Worm (Caenorhabditis elegans) whole organism, L1 larva: ENCODE measurements around the gene ZC239.14.
A peak's percentile ranks its signal among the peaks of the same experiment; 100 is the strongest.

Experiments used
- C16A3.4 ChIP-seq: fragments of 150-350 bp; optimal IDR thresholded peaks from 2 replicates; lab custom pipeline; 2014; ENCODE audit warnings: missing biosample characterization, missing genetic modification characterization
- alr-1 ChIP-seq: fragments of 200-800 bp; sonication (Bioruptor generic); optimal IDR thresholded peaks from 2 replicates; lab custom pipeline; 2018; ENCODE audit warnings: borderline replicate concordance, mild to moderate bottlenecking, missing genetic modification characterization, missing compliant biosample characterization
- aly-2 ChIP-seq: fragments of 150-350 bp; optimal IDR thresholded peaks from 2 replicates; lab custom pipeline; 2014; ENCODE audit warnings: missing biosample characterization, missing genetic modification characterization
- ama-1 ChIP-seq: fragments of 150-350 bp; optimal IDR thresholded peaks from 2 replicates; lab custom pipeline; 2014
- blmp-1 ChIP-seq: fragments of 150-350 bp; optimal IDR thresholded peaks from 2 replicates; lab custom pipeline; 2014; ENCODE audit warnings: missing biosample characterization, missing genetic modification characterization
- ceh-63 ChIP-seq: fragments of 200-800 bp; sonication (Bioruptor generic); optimal IDR thresholded peaks from 2 replicates; lab custom pipeline; 2018; ENCODE audit warnings: mild to moderate bottlenecking, missing genetic modification characterization, missing compliant biosample characterization
- ceh-8 ChIP-seq: fragments of 200-800 bp; sonication (Bioruptor generic); optimal IDR thresholded peaks from 2 replicates; lab custom pipeline; 2018; ENCODE audit warnings: mild to moderate bottlenecking, missing genetic modification characterization, moderate library complexity, missing compliant biosample characterization
- ceh-82 ChIP-seq, 3 experiments: fragments of 150-350 bp in 1 of 3; sonication (generic microtip) in 2 of 3; optimal IDR thresholded peaks; 2 replicates each; lab custom pipeline; 2014 to 2017; ENCODE audit warnings: missing biosample characterization in 3 of 3, missing genetic modification characterization in 3 of 3
- ceh-88 ChIP-seq: fragments of 200-800 bp; sonication (Bioruptor generic); IDR thresholded peaks from 2 replicates; pipeline ENCODE4 v1.3.6; 2022; ENCODE audit warnings: missing genetic modification characterization, missing compliant biosample characterization
- ces-1 ChIP-seq: fragments of 150-350 bp; optimal IDR thresholded peaks from 2 replicates; lab custom pipeline; 2014; ENCODE audit warnings: missing biosample characterization, missing genetic modification reagents, missing genetic modification characterization
- dsc-1 ChIP-seq: sonication (generic microtip); optimal IDR thresholded peaks from 2 replicates; lab custom pipeline; 2016; ENCODE audit warnings: mild to moderate bottlenecking, missing genetic modification characterization, missing compliant biosample characterization
- efl-1 ChIP-seq, 4 experiments: fragments of 150-350 bp; optimal IDR thresholded peaks in 3 of 4; peaks in 1 of 4; 1 replicate in 1 of 4; 2 replicates in 3 of 4; lab custom pipeline; 2014; ENCODE audit warnings: missing biosample characterization in 2 of 4, missing genetic modification characterization in 2 of 4, missing genetic modification reagents in 2 of 4
- egl-27 ChIP-seq, 2 experiments: fragments of 150-350 bp in 1 of 2; sonication (generic microtip); optimal IDR thresholded peaks; 3 replicates each; lab custom pipeline; 2017 to 2018; ENCODE audit warnings: missing biosample characterization in 2 of 2, missing genetic modification characterization in 2 of 2, missing genetic modification reagents in 2 of 2
- elt-2 ChIP-seq: sonication (generic microtip); optimal IDR thresholded peaks from 2 replicates; lab custom pipeline; 2016; ENCODE audit warnings: missing genetic modification characterization, mild to moderate bottlenecking, inconsistent platforms, missing compliant biosample characterization, missing genetic modification reagents
- elt-3 ChIP-seq, 6 experiments: fragments of 150-350 bp in 1 of 6; sonication (generic microtip); optimal IDR thresholded peaks; 2 replicates each; lab custom pipeline; 2017 to 2018; ENCODE audit warnings: missing biosample characterization in 6 of 6, missing genetic modification characterization in 6 of 6, inconsistent platforms in 1 of 6
- ets-5 ChIP-seq: fragments of 200-800 bp; sonication (Bioruptor generic); IDR thresholded peaks from 2 replicates; pipeline ENCODE4 v1.3.6; 2022; ENCODE audit warnings: missing genetic modification characterization, missing compliant biosample characterization
- fkh-8 ChIP-seq: sonication (generic microtip); optimal IDR thresholded peaks from 2 replicates; lab custom pipeline; 2016; ENCODE audit warnings: mild to moderate bottlenecking, missing genetic modification characterization, missing compliant biosample characterization
- fos-1 ChIP-seq: fragments of 150-350 bp; optimal IDR thresholded peaks from 2 replicates; lab custom pipeline; 2014; ENCODE audit warnings: missing biosample characterization, missing genetic modification characterization
- isw-1 ChIP-seq: fragments of 200-800 bp; sonication (Bioruptor generic); IDR thresholded peaks from 2 replicates; pipeline ENCODE4 v1.3.6; 2022; ENCODE audit warnings: missing genetic modification characterization, missing compliant biosample characterization
- lin-13 ChIP-seq: fragments of 150-350 bp; optimal IDR thresholded peaks from 2 replicates; lab custom pipeline; 2014; ENCODE audit warnings: missing biosample characterization, missing genetic modification reagents, missing genetic modification characterization
- lin-35 ChIP-seq, 2 experiments: fragments of 150-350 bp; optimal IDR thresholded peaks; 2 replicates each; lab custom pipeline; 2014; ENCODE audit warnings: missing biosample characterization in 2 of 2, missing genetic modification characterization in 2 of 2, missing genetic modification reagents in 2 of 2
- lin-39 ChIP-seq: fragments of 150-350 bp; optimal IDR thresholded peaks from 2 replicates; lab custom pipeline; 2014; ENCODE audit warnings: missing biosample characterization, missing genetic modification reagents, missing genetic modification characterization
- lsy-2 ChIP-seq, 2 experiments: fragments of 150-350 bp; optimal IDR thresholded peaks; 2 replicates each; lab custom pipeline; 2014; ENCODE audit warnings: missing biosample characterization in 2 of 2, missing genetic modification characterization in 2 of 2
- mab-9 ChIP-seq: fragments of 200-800 bp; sonication (Bioruptor generic); IDR thresholded peaks from 2 replicates; pipeline ENCODE4 v1.3.6; 2022; ENCODE audit warnings: missing genetic modification reagents, missing genetic modification characterization, missing compliant biosample characterization
- mdl-1 ChIP-seq, 2 experiments: fragments of 150-350 bp; optimal IDR thresholded peaks; 2 replicates each; lab custom pipeline; 2014 to 2017; ENCODE audit warnings: missing biosample characterization in 2 of 2, missing genetic modification characterization in 2 of 2, inconsistent platforms in 1 of 2
- mef-2 ChIP-seq: fragments of 150-350 bp; optimal IDR thresholded peaks from 2 replicates; lab custom pipeline; 2014; ENCODE audit warnings: missing biosample characterization, missing genetic modification characterization
- mep-1 ChIP-seq: fragments of 150-350 bp; optimal IDR thresholded peaks from 2 replicates; lab custom pipeline; 2014; ENCODE audit warnings: missing biosample characterization, missing genetic modification characterization
- nhr-12 ChIP-seq: sonication (generic microtip); optimal IDR thresholded peaks from 2 replicates; lab custom pipeline; 2017; ENCODE audit warnings: missing biosample characterization, missing genetic modification characterization
- nhr-19 ChIP-seq: fragments of 200-800 bp; sonication (Bioruptor generic); conservative IDR thresholded peaks from 2 replicates; pipeline ENCODE4 v1.3.6; 2022; ENCODE audit warnings: missing genetic modification characterization, missing compliant biosample characterization
- nhr-28 ChIP-seq: fragments of 150-350 bp; optimal IDR thresholded peaks from 2 replicates; lab custom pipeline; 2014; ENCODE audit warnings: missing biosample characterization, missing genetic modification characterization
- nhr-47 ChIP-seq: sonication (generic microtip); optimal IDR thresholded peaks from 2 replicates; lab custom pipeline; 2016; ENCODE audit warnings: mild to moderate bottlenecking, missing genetic modification characterization, moderate library complexity, missing compliant biosample characterization
- nhr-71 ChIP-seq: sonication (generic microtip); optimal IDR thresholded peaks from 2 replicates; lab custom pipeline; 2016; ENCODE audit warnings: mild to moderate bottlenecking, missing genetic modification characterization, moderate library complexity, missing compliant biosample characterization
- nhr-84 ChIP-seq: sonication (generic microtip); optimal IDR thresholded peaks from 2 replicates; lab custom pipeline; 2017; ENCODE audit warnings: missing biosample characterization, missing genetic modification characterization
- nhr-85 ChIP-seq: sonication (generic microtip); peaks from one replicate; lab custom pipeline; 2016; ENCODE audit warnings: missing genetic modification characterization, inconsistent platforms, missing compliant biosample characterization
- pag-3 ChIP-seq: sonication (generic microtip); optimal IDR thresholded peaks from 2 replicates; lab custom pipeline; 2017; ENCODE audit warnings: missing genetic modification characterization, mild to moderate bottlenecking, missing compliant biosample characterization, antibody characterized with exemption, borderline replicate concordance; ENCODE audit not compliant: insufficient read depth
- pax-3 ChIP-seq: fragments of 200-800 bp; sonication (Bioruptor generic); optimal IDR thresholded peaks from 2 replicates; lab custom pipeline; 2018; ENCODE audit warnings: mild to moderate bottlenecking, missing genetic modification characterization, moderate library complexity, missing compliant biosample characterization
- pqm-1 ChIP-seq: sonication (generic microtip); optimal IDR thresholded peaks from 3 replicates; lab custom pipeline; 2017; ENCODE audit warnings: missing biosample characterization, missing genetic modification characterization
- skn-1 ChIP-seq: fragments of 150-350 bp; optimal IDR thresholded peaks from 2 replicates; lab custom pipeline; 2014; ENCODE audit warnings: missing biosample characterization, missing genetic modification characterization
- snu-23 ChIP-seq: sonication (generic microtip); optimal IDR thresholded peaks from 2 replicates; lab custom pipeline; 2016; ENCODE audit warnings: missing genetic modification characterization, missing compliant biosample characterization
- sup-37 ChIP-seq: fragments of 200-800 bp; sonication (Bioruptor generic); optimal IDR thresholded peaks from 2 replicates; lab custom pipeline; 2018; ENCODE audit warnings: mild to moderate bottlenecking, missing genetic modification characterization, missing compliant biosample characterization
- swsn-7 ChIP-seq: sonication (generic microtip); optimal IDR thresholded peaks from 2 replicates; lab custom pipeline; 2016; ENCODE audit warnings: missing genetic modification characterization, missing compliant biosample characterization
- tbx-2 ChIP-seq: sonication (generic microtip); optimal IDR thresholded peaks from 2 replicates; lab custom pipeline; 2016; ENCODE audit warnings: missing genetic modification characterization, missing compliant biosample characterization
- unc-30 ChIP-seq: sonication (generic microtip); optimal IDR thresholded peaks from 2 replicates; lab custom pipeline; 2017; ENCODE audit warnings: missing biosample characterization, missing genetic modification characterization
- zip-4 ChIP-seq: fragments of 200-800 bp; sonication (Bioruptor generic); optimal IDR thresholded peaks from 2 replicates; lab custom pipeline; 2018; ENCODE audit warnings: mild to moderate bottlenecking, missing genetic modification characterization, moderate library complexity, missing compliant biosample characterization

Gene ZC239.14

DNA sequence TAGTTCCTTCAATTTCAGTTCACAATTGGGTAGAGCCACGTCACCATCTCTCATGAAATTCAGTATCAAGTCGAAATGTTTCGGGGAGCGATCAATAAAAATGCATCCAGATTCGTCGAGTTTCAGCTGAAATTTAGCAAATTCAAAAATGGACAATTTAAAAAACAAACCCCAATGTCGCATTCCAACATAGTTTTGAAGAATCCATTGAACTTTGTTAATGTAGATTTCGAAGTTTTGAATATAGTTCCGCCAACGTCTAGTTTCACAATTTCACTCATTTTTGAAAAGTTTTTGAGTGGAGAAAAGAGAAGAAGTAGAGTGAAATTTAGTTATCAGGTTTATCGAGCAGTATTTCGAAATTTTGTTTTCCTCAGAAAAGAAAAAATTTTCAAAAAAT is at the start of gene ZC239.14:
ZC239.14 (minus strand) TSS at position 305 of the 400 bp plus-strand sequence.
- TF ChIP-seq aly-2 (tag; lab: Kevin White, UChicago) = no peak
- TF ChIP-seq ama-1 (lab: Kevin White, UChicago) = no peak
- no peak for TF ChIP-seq elt-2 (tag; lab: Kevin White, UChicago)
- TF ChIP-seq pag-3 (tag; lab: Kevin White, UChicago) = no peak
- no peak for TF ChIP-seq ces-1 (GFP tag; lab: Kevin White, UChicago)
- no peak for TF ChIP-seq pax-3 (tag; lab: Kevin White, UChicago)
- TF ChIP-seq mdl-1 (tag; optimal IDR thresholded peaks at IDR 0.05; lab: Kevin White, UChicago) = no peak

ce11 chrII:3270598-3270997 is 48.8 kb upstream of the ZC239.14 start:
- TF ChIP-seq lsy-2 (tag; optimal IDR thresholded peaks at IDR 0.05; lab: Kevin White, UChicago) (no peak), fkh-8 (tag; lab: Kevin White, UChicago) (peak; percentile 4), lin-35 (GFP tag; optimal IDR thresholded peaks at IDR 0.05; lab: Kevin White, UChicago) (no peak), skn-1 (tag; lab: Kevin White, UChicago) (no peak), ceh-88 (GFP tag; lab: Robert Waterston, UW) (no peak), ceh-8 (no peak), fos-1 (tag; lab: Kevin White, UChicago) (no peak), unc-30 (tag; lab: Kevin White, UChicago) (peak; percentile 26), ces-1 (GFP tag; lab: Kevin White, UChicago) (no peak), sup-37 (GFP tag; lab: Kevin White, UChicago) (no peak), ceh-82 (tag; optimal IDR thresholded peaks at IDR 0.05; lab: Kevin White, UChicago) (no peak), elt-3 (tag; optimal IDR thresholded peaks at IDR 0.05; lab: Kevin White, UChicago) (no peak), nhr-71 (tag; lab: Kevin White, UChicago) (peak; percentile 27), nhr-47 (tag; lab: Kevin White, UChicago) (no peak), nhr-84 (no peak), dsc-1 (tag; lab: Kevin White, UChicago) (peak; percentile 59), mep-1 (peak; percentile 9), isw-1 (no peak), swsn-7 (tag; lab: Kevin White, UChicago) (no peak)

DNA sequence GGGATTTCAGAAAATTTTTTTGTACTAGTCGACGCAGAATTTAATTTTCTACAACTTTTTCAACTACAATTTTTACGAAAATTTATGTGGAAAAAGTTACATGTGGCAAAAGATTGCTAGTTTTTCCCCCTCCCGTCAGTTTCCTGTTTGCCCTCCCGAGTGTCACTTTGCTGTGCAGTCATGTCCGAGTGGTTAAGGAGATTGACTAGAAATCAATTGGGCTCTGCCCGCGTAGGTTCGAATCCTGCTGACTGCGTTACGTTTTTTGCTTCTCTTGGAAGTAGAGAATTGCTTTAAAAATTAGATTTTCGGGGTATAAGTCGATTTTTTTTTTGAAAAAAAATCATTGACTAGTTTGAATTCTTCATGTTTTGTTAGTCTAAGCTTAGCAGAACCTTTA is 46.0 kb upstream of the ZC239.14 start:
- TF ChIP-seq ceh-63 (GFP tag; lab: Kevin White, UChicago) = no peak
- TF ChIP-seq lsy-2 (tag; optimal IDR thresholded peaks at IDR 0.05; lab: Kevin White, UChicago) = peak in 1 of 2 experiments; percentile 10
- no peak for TF ChIP-seq pqm-1
- 0 out of 2 replicates have a peak, but pooled peaks have one; percentile 8 for TF ChIP-seq nhr-19 (GFP tag; lab: Robert Waterston, UW)
- peak; percentile 3 for TF ChIP-seq snu-23 (GFP tag; lab: Kevin White, UChicago)
- no peak for TF ChIP-seq nhr-12 (tag; lab: Kevin White, UChicago)
- no peak for TF ChIP-seq nhr-28
- no peak for TF ChIP-seq mab-9 (GFP tag; lab: Robert Waterston, UW)
- peak in 1 of 2 experiments; percentile 1 for TF ChIP-seq efl-1 (optimal IDR thresholded peaks at IDR 0.05; lab: Kevin White, UChicago)
- no peak for TF ChIP-seq efl-1 (GFP tag; optimal IDR thresholded peaks at IDR 0.05 in 1 of 2; lab: Kevin White, UChicago)
- TF ChIP-seq, all 84 proteins: peak for 4

ce11 chrII:3267365-3267764 is 45.5 kb upstream of the ZC239.14 start, which contains the start of gene F02E11.7:
F02E11.7 (plus strand) TSS chrII:3267665.
- TF ChIP-seq elt-2 (tag; lab: Kevin White, UChicago) (no peak), lin-35 (GFP tag; optimal IDR thresholded peaks at IDR 0.05; lab: Kevin White, UChicago) (no peak), fkh-8 (tag; lab: Kevin White, UChicago) (peak; percentile 11)

DNA sequence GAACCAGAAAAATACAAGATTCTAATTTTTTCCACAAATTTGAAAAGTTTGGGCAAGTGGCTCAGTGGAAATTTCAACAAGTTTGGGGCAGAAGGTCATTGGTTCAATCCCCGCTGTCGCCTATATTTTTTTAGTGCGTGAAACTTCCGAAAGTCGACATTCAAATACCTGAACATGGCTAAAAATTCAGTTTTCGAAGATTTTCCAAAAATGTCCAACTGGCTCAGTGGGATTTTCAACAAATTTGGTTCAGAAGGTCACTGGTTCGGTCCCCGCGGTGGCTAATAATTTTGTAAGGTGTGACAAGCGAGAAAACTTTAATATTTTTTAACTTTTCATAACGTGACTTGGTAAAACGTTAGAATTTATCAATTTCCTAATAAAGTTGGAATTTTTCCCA is 42.9 kb upstream of the ZC239.14 start:
- TF ChIP-seq ets-5 (no peak), lin-13 (no peak), nhr-71 (tag; lab: Kevin White, UChicago) (no peak), lin-39 (no peak), blmp-1 (tag; lab: Kevin White, UChicago) (no peak), zip-4 (GFP tag; lab: Kevin White, UChicago) (no peak), snu-23 (GFP tag; lab: Kevin White, UChicago) (no peak), ceh-63 (GFP tag; lab: Kevin White, UChicago) (no peak), C16A3.4 (tag; lab: Kevin White, UChicago) (no peak), nhr-85 (tag; lab: Kevin White, UChicago) (no peak), tbx-2 (tag; lab: Kevin White, UChicago) (no peak), ces-1 (GFP tag; lab: Kevin White, UChicago) (no peak), alr-1 (no peak), mef-2 (tag; lab: Kevin White, UChicago) (no peak), swsn-7 (tag; lab: Kevin White, UChicago) (no peak), egl-27 (tag; optimal IDR thresholded peaks at IDR 0.05; lab: Kevin White, UChicago) (no peak)
